Fruit fly (Drosophila melanogaster) Kc167 (cell line): ENCODE results near the gene CG6675.
A peak's percentile ranks its signal among the peaks of the same experiment; 100 is the strongest.

Experiments
- Myc ChIP-seq: fragments of >200 bp; optimal IDR thresholded peaks from 2 replicates; lab custom pipeline; 2017; ENCODE audit warnings: missing external identifiers
- Sin3A ChIP-seq: fragments of >200 bp; optimal IDR thresholded peaks from 2 replicates; lab custom pipeline; 2018; ENCODE audit warnings: missing external identifiers
- h ChIP-seq: fragments of >200 bp; optimal IDR thresholded peaks from 3 replicates; lab custom pipeline; 2018; ENCODE audit warnings: missing external identifiers
- insv ChIP-seq: fragments of >200 bp; optimal IDR thresholded peaks from 3 replicates; lab custom pipeline; 2018; ENCODE audit warnings: missing external identifiers
- psq ChIP-seq: fragments of >200 bp; optimal IDR thresholded peaks from 2 replicates; lab custom pipeline; 2017; ENCODE audit warnings: missing external identifiers
- ttk ChIP-seq: sonication (Bioruptor generic); optimal IDR thresholded peaks from 2 replicates; lab custom pipeline; 2017; ENCODE audit warnings: missing external identifiers

The CG6675 gene

DNA sequence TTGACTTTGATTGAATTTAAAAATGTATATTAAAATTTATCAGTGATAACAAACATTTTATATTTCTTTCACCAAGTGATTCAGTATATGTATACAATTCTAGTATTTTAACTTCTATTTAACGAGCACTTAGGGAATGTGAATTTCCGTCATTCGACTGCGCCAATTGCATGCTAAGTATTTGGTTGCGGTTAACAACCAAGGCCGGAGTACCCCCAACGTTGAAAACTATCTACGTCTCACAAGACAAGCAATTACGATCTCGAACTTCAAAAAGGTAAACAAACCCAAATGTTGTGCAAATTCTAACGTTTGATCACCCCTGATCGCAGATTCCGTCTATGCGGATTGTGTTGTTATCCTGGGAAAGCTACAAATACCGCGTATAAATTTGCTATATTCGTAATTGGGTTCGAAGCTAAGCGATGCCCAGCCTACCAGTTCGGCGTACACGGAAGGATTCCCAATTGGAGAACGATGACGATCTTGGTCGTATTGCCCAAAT is 22.5 kb downstream of the CG6675 start, which contains the start of gene CG42748:
TSS of gene CG42748 (plus strand) at position 51 of the 505 bp plus-strand sequence.
- TF ChIP-seq psq (lab: Kevin White, UChicago) (no peak), Myc (lab: Kevin White, UChicago) (no peak), insv (lab: Kevin White, UChicago) (no peak), Sin3A (lab: Kevin White, UChicago) (no peak), h (lab: Kevin White, UChicago) (no peak)

DNA sequence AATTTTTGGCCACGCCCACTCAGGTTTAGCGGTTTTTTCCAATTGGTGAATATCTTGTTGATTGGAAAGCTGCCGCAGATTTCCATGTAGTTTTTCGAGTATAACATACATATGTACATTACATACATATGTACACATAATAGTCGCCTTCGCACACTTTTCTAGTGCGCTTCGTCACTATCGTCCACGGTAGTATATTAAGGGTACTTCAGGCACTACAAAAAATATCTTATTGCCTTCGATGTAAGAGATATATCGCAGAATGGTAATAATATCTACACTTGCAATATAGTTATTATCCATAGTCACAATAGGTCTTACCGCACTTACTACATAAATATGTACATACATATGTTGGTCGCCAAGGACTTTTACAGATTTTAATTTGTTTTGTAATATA is 24.2 kb downstream of the CG6675 start:
- TF ChIP-seq h (lab: Kevin White, UChicago) (no peak), Myc (lab: Kevin White, UChicago) (no peak), psq (lab: Kevin White, UChicago) (no peak), insv (lab: Kevin White, UChicago) (no peak), ttk (lab: Kevin White, UChicago) (no peak), Sin3A (lab: Kevin White, UChicago) (no peak)

- TF ChIP-seq psq (lab: Kevin White, UChicago), result no peak
Observed at dm6 chr2L:22134091-22134730, 25.4 kb downstream of the CG6675 start.

DNA sequence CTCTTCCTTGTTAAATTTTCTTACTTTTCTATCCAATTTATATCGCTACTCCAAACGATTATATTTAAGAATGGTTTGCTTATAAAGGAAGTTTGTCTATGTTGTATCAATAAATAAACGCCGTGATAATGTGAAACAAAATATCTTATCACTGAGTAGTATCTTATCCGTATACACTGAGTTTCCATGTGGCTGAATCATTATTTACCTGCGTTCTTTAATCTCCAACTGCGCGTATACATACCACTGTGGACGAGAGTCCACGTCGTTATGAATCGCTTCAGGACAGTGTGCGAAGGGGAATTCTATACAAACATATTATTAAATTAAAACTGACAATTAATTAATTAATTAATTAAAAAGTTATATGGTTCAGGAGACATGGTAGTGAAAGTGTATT is 30.6 kb downstream of the CG6675 start:
- TF ChIP-seq Myc (lab: Kevin White, UChicago) (no peak), h (lab: Kevin White, UChicago) (no peak), psq (lab: Kevin White, UChicago) (no peak), Sin3A (lab: Kevin White, UChicago) (no peak), insv (lab: Kevin White, UChicago) (no peak), ttk (lab: Kevin White, UChicago) (no peak)

dm6 chr2L:22139960-22140359 is 31.2 kb downstream of the CG6675 start:
- TF ChIP-seq insv (lab: Kevin White, UChicago) (no peak), psq (lab: Kevin White, UChicago) (no peak), h (lab: Kevin White, UChicago) (no peak), Myc (lab: Kevin White, UChicago) (no peak), ttk (lab: Kevin White, UChicago) (no peak), Sin3A (lab: Kevin White, UChicago) (no peak)

DNA sequence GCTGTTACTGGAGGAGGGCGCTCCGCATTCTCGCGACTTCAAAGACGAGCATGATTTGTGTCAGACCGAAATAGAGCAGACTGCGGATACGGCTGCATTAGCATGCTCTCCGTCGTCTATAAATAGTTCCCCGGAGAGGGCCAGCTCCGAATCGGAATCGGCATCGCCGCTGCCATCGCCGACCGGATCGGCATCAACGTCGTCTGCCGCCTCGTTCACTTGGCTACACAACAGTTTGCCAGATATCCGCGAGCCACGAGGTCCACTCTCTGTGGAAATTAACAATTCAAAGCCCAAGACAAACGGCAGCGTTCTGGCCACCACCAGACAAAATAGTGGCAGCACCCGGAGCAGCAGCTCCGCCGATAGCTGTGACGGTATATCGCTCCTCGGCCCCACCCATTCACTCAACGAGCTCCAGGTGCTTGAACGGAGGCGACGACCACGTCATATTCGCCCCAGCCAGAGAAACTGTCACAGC is 34.0 kb downstream of the CG6675 start:
- TF ChIP-seq h (lab: Kevin White, UChicago) (no peak), psq (lab: Kevin White, UChicago) (no peak), insv (lab: Kevin White, UChicago) (no peak), Myc (lab: Kevin White, UChicago) (no peak), ttk (lab: Kevin White, UChicago) (no peak), Sin3A (lab: Kevin White, UChicago) (no peak)

dm6 chr2L:22144127-22144526 is 35.4 kb downstream of the CG6675 start:
- TF ChIP-seq psq (lab: Kevin White, UChicago) (no peak), Sin3A (lab: Kevin White, UChicago) (no peak), insv (lab: Kevin White, UChicago) (no peak), h (lab: Kevin White, UChicago) (no peak), Myc (lab: Kevin White, UChicago) (no peak), ttk (lab: Kevin White, UChicago) (no peak)

- TF ChIP-seq ttk (lab: Kevin White, UChicago) (no peak), Sin3A (lab: Kevin White, UChicago) (no peak), h (lab: Kevin White, UChicago) (no peak), insv (lab: Kevin White, UChicago) (no peak), psq (lab: Kevin White, UChicago) (no peak), Myc (lab: Kevin White, UChicago) (no peak)
Observed at dm6 chr2L:22145269-22145917, 36.6 kb downstream of the CG6675 start.

dm6 chr2L:22146247-22146646 is 37.5 kb downstream of the CG6675 start:
- TF ChIP-seq ttk (lab: Kevin White, UChicago), result peak; percentile 19
- TF ChIP-seq Sin3A (lab: Kevin White, UChicago), result no peak

dm6 chr2L:22148713-22149112 is 39.9 kb downstream of the CG6675 start:
- no peak for TF ChIP-seq insv (lab: Kevin White, UChicago)
- no peak for TF ChIP-seq Myc (lab: Kevin White, UChicago)
- no peak for TF ChIP-seq psq (lab: Kevin White, UChicago)
- no peak for TF ChIP-seq Sin3A (lab: Kevin White, UChicago)

- no peak for TF ChIP-seq insv (lab: Kevin White, UChicago)
Observed at dm6 chr2L:22151323-22151722, 42.6 kb downstream of the CG6675 start, which contains the start of gene dunk. Gene dunk (plus strand): TSS chr2L:22151623.

- TF ChIP-seq ttk (lab: Kevin White, UChicago), result no peak
- no peak for TF ChIP-seq insv (lab: Kevin White, UChicago)
- no peak for TF ChIP-seq psq (lab: Kevin White, UChicago)
- no peak for TF ChIP-seq Myc (lab: Kevin White, UChicago)
- TF ChIP-seq Sin3A (lab: Kevin White, UChicago), result no peak
- no peak for TF ChIP-seq h (lab: Kevin White, UChicago)
Observed at dm6 chr2L:22153246-22153645, 44.5 kb downstream of the CG6675 start.
